Fruit fly (Drosophila melanogaster): ENCODE results near the gene TTLL3A.

- TF ChIP-seq h (optimal IDR thresholded peaks at IDR 0.05): no peak
- TF ChIP-seq Myc (optimal IDR thresholded peaks at IDR 0.05): no peak
- TF ChIP-seq Sin3A (optimal IDR thresholded peaks at IDR 0.05): no peak
- no peak for TF ChIP-seq insv (optimal IDR thresholded peaks at IDR 0.05)
- no peak for TF ChIP-seq psq (optimal IDR thresholded peaks at IDR 0.05)
Measured at dm6 chr2L:6785583-6785982, 45.6 kb upstream of the TTLL3A start.
